Worm (Caenorhabditis elegans) whole organism, late embryonic: ENCODE data around the gene F53A10.2.
A peak's percentile ranks its signal among the peaks of the same experiment; 100 is the strongest.

ENCODE experiments used
- C08G9.2 ChIP-seq: sonication (generic microtip); optimal IDR thresholded peaks from 2 replicates; lab custom pipeline; 2016; ENCODE audit warnings: mild to moderate bottlenecking, missing genetic modification characterization, moderate library complexity, missing compliant biosample characterization
- C38D4.7 ChIP-seq: fragments of 200-800 bp; sonication (Bioruptor generic); optimal IDR thresholded peaks from 2 replicates; lab custom pipeline; 2018; ENCODE audit warnings: mild to moderate bottlenecking, missing genetic modification characterization, moderate library complexity, missing compliant biosample characterization
- F13H6.1 ChIP-seq: sonication (generic microtip); optimal IDR thresholded peaks from 2 replicates; lab custom pipeline; 2016; ENCODE audit warnings: missing genetic modification characterization, missing compliant biosample characterization
- K02D7.2 ChIP-seq: sonication (generic microtip); optimal IDR thresholded peaks from 2 replicates; lab custom pipeline; 2017; ENCODE audit warnings: mild to moderate bottlenecking, missing genetic modification characterization, missing compliant biosample characterization
- K09A11.1 ChIP-seq: sonication (generic microtip); optimal IDR thresholded peaks from 2 replicates; lab custom pipeline; 2017; ENCODE audit warnings: antibody characterized with exemption, mild to moderate bottlenecking, missing genetic modification characterization, missing compliant biosample characterization; ENCODE audit not compliant: insufficient read depth
- T23F11.4 ChIP-seq: fragments of 200-800 bp; sonication (Bioruptor generic); optimal IDR thresholded peaks from 2 replicates; lab custom pipeline; 2018; ENCODE audit warnings: mild to moderate bottlenecking, missing genetic modification characterization, missing compliant biosample characterization
- Y22D7AL.16 ChIP-seq: sonication (generic microtip); optimal IDR thresholded peaks from 2 replicates; lab custom pipeline; 2016; ENCODE audit warnings: missing genetic modification characterization, missing compliant biosample characterization
- ama-1 ChIP-seq: fragments of 150-350 bp; optimal IDR thresholded peaks from 2 replicates; lab custom pipeline; 2014
- ceh-2 ChIP-seq: sonication (generic microtip); optimal IDR thresholded peaks from 2 replicates; lab custom pipeline; 2016; ENCODE audit warnings: missing genotype, missing genetic modification characterization, missing compliant biosample characterization
- ceh-24 ChIP-seq: sonication (generic microtip); optimal IDR thresholded peaks from 2 replicates; lab custom pipeline; 2016; ENCODE audit warnings: mild to moderate bottlenecking, missing genetic modification characterization, missing compliant biosample characterization
- ceh-31 ChIP-seq: sonication (generic microtip); optimal IDR thresholded peaks from 2 replicates; lab custom pipeline; 2016; ENCODE audit warnings: missing genetic modification characterization, missing compliant biosample characterization
- ceh-48 ChIP-seq: sonication (generic microtip); optimal IDR thresholded peaks from 2 replicates; lab custom pipeline; 2016; ENCODE audit warnings: missing genetic modification characterization, inconsistent platforms, missing compliant biosample characterization
- elt-2 ChIP-seq: sonication (generic microtip); optimal IDR thresholded peaks from 2 replicates; lab custom pipeline; 2016; ENCODE audit warnings: missing genetic modification reagents, missing genetic modification characterization, missing compliant biosample characterization
- ets-4 ChIP-seq: sonication (generic microtip); optimal IDR thresholded peaks from 2 replicates; lab custom pipeline; 2016; ENCODE audit warnings: missing genetic modification characterization, missing compliant biosample characterization
- fkh-10 ChIP-seq: fragments of 150-350 bp; optimal IDR thresholded peaks from 2 replicates; lab custom pipeline; 2014; ENCODE audit warnings: missing biosample characterization, missing genetic modification reagents, missing genetic modification characterization
- fkh-6 ChIP-seq: sonication (generic microtip); optimal IDR thresholded peaks from 2 replicates; lab custom pipeline; 2016; ENCODE audit warnings: missing genetic modification characterization, missing compliant biosample characterization
- gmeb-2 ChIP-seq: sonication (generic microtip); optimal IDR thresholded peaks from 2 replicates; lab custom pipeline; 2016; ENCODE audit warnings: missing genetic modification characterization, inconsistent platforms, missing compliant biosample characterization
- hlh-15 ChIP-seq: sonication (generic microtip); optimal IDR thresholded peaks from 2 replicates; lab custom pipeline; 2016; ENCODE audit warnings: missing genetic modification characterization, missing compliant biosample characterization
- hlh-30 ChIP-seq: sonication (generic microtip); optimal IDR thresholded peaks from 2 replicates; lab custom pipeline; 2017; ENCODE audit warnings: antibody characterized with exemption, missing genetic modification characterization, missing compliant biosample characterization; ENCODE audit not compliant: insufficient read depth
- lim-6 ChIP-seq: sonication (generic microtip); optimal IDR thresholded peaks from 2 replicates; lab custom pipeline; 2016; ENCODE audit warnings: missing genetic modification characterization, missing compliant biosample characterization
- lin-11 ChIP-seq: fragments of 200-800 bp; sonication (Bioruptor generic); optimal IDR thresholded peaks from 2 replicates; lab custom pipeline; 2018; ENCODE audit warnings: mild to moderate bottlenecking, missing genetic modification characterization, missing compliant biosample characterization
- madf-2 ChIP-seq: sonication (generic microtip); optimal IDR thresholded peaks from 2 replicates; lab custom pipeline; 2017; ENCODE audit warnings: missing genetic modification characterization, missing compliant biosample characterization
- mec-3 ChIP-seq: sonication (generic microtip); optimal IDR thresholded peaks from 2 replicates; lab custom pipeline; 2016; ENCODE audit warnings: borderline replicate concordance, missing genetic modification characterization, missing compliant biosample characterization
- nhr-11 ChIP-seq: fragments of 150-350 bp; optimal IDR thresholded peaks from 2 replicates; lab custom pipeline; 2014; ENCODE audit warnings: missing biosample characterization, missing genetic modification characterization
- nhr-232 ChIP-seq: sonication (generic microtip); optimal IDR thresholded peaks from 2 replicates; lab custom pipeline; 2016; ENCODE audit warnings: missing genetic modification characterization, missing compliant biosample characterization
- pag-3 ChIP-seq: sonication (generic microtip); optimal IDR thresholded peaks from 2 replicates; lab custom pipeline; 2016; ENCODE audit warnings: missing compliant biosample characterization, missing genetic modification characterization, borderline replicate concordance
- pat-9 ChIP-seq: fragments of 200-800 bp; sonication (Bioruptor generic); optimal IDR thresholded peaks from 2 replicates; lab custom pipeline; 2018; ENCODE audit warnings: mild to moderate bottlenecking, missing genetic modification characterization, moderate library complexity, missing compliant biosample characterization
- pros-1 ChIP-seq: fragments of 150-350 bp; optimal IDR thresholded peaks from 2 replicates; lab custom pipeline; 2014; ENCODE audit warnings: missing biosample characterization, missing genetic modification reagents, missing genetic modification characterization
- rnt-1 ChIP-seq: sonication (generic microtip); optimal IDR thresholded peaks from 2 replicates; lab custom pipeline; 2016; ENCODE audit warnings: missing genetic modification characterization, missing compliant biosample characterization
- sdc-2 ChIP-seq: sonication (generic microtip); optimal IDR thresholded peaks from 2 replicates; lab custom pipeline; 2016; ENCODE audit warnings: missing genotype, missing genetic modification characterization, missing compliant biosample characterization
- sox-2 ChIP-seq: fragments of 200-800 bp; sonication (Bioruptor generic); IDR thresholded peaks from 2 replicates; pipeline ENCODE4 v1.3.6; 2022; ENCODE audit warnings: missing genetic modification reagents, missing genetic modification characterization, missing compliant biosample characterization
- syd-9 ChIP-seq: sonication (generic microtip); optimal IDR thresholded peaks from 2 replicates; lab custom pipeline; 2016; ENCODE audit warnings: mild to moderate bottlenecking, missing genetic modification characterization, moderate library complexity, missing compliant biosample characterization
- tbx-2 ChIP-seq: sonication (generic microtip); optimal IDR thresholded peaks from 2 replicates; lab custom pipeline; 2016; ENCODE audit warnings: missing genetic modification characterization, missing compliant biosample characterization
- tbx-7 ChIP-seq: sonication (generic microtip); optimal IDR thresholded peaks from 2 replicates; lab custom pipeline; 2016; ENCODE audit warnings: missing genotype, missing genetic modification characterization, missing compliant biosample characterization
- unc-42 ChIP-seq: sonication (generic microtip); optimal IDR thresholded peaks from 2 replicates; lab custom pipeline; 2016; ENCODE audit warnings: missing genotype, missing genetic modification characterization, missing compliant biosample characterization
- unc-86 ChIP-seq: sonication (generic microtip); optimal IDR thresholded peaks from 2 replicates; lab custom pipeline; 2016; ENCODE audit warnings: missing genetic modification characterization, missing compliant biosample characterization
- zip-5 ChIP-seq: sonication (generic microtip); optimal IDR thresholded peaks from 2 replicates; lab custom pipeline; 2016; ENCODE audit warnings: missing genetic modification characterization, missing compliant biosample characterization

F53A10.2 gene

ce11 chrII:1188137-1188536 is 9.0 kb upstream of the F53A10.2 start:
- TF ChIP-seq elt-2 (tag; lab: Kevin White, UChicago): peak; percentile 56
- TF ChIP-seq sdc-2 (tag; lab: Kevin White, UChicago): no peak
- no peak for TF ChIP-seq gmeb-2

- TF ChIP-seq elt-2 (tag; lab: Kevin White, UChicago) (peak; percentile 32), sox-2 (GFP tag; lab: Robert Waterston, UW) (no peak)
These were observed 7.5 kb upstream of the F53A10.2 start for ce11 chrII:1189652-1190051.

ce11 chrII:1191853-1192252 is 5.3 kb upstream of the F53A10.2 start:
- TF ChIP-seq F13H6.1 (no peak), rnt-1 (tag; lab: Kevin White, UChicago) (no peak), gmeb-2 (no peak), nhr-232 (no peak), ama-1 (lab: Kevin White, UChicago) (no peak), nhr-11 (tag; lab: Kevin White, UChicago) (no peak), K02D7.2 (tag; lab: Kevin White, UChicago) (no peak), ceh-48 (no peak), C08G9.2 (tag; lab: Kevin White, UChicago) (no peak), unc-86 (tag; lab: Kevin White, UChicago) (no peak), ceh-2 (no peak), pag-3 (tag; lab: Kevin White, UChicago) (no peak)

- TF ChIP-seq K02D7.2 (tag; lab: Kevin White, UChicago): no peak
- TF ChIP-seq hlh-30 (tag; lab: Kevin White, UChicago): no peak
- no peak for TF ChIP-seq fkh-10 (GFP tag; lab: Kevin White, UChicago)
- TF ChIP-seq tbx-2 (tag; lab: Kevin White, UChicago): no peak
- peak; percentile 12 for TF ChIP-seq rnt-1 (tag; lab: Kevin White, UChicago)
- TF ChIP-seq Y22D7AL.16: no peak
These were observed 1.0 kb upstream of the F53A10.2 start for ce11 chrII:1196129-1196528.

- TF ChIP-seq pat-9 (tag; lab: Kevin White, UChicago) (no peak), unc-86 (tag; lab: Kevin White, UChicago) (no peak), gmeb-2 (no peak), K09A11.1 (no peak), nhr-232 (no peak), zip-5 (tag; lab: Kevin White, UChicago) (no peak), lim-6 (tag; lab: Kevin White, UChicago) (no peak), unc-42 (tag; lab: Kevin White, UChicago) (no peak), F13H6.1 (no peak), hlh-15 (tag; lab: Kevin White, UChicago) (no peak), C08G9.2 (tag; lab: Kevin White, UChicago) (no peak), ceh-31 (tag; lab: Kevin White, UChicago) (no peak), lin-11 (no peak), fkh-6 (tag; lab: Kevin White, UChicago) (no peak), madf-2 (tag; lab: Kevin White, UChicago) (no peak), syd-9 (tag; lab: Kevin White, UChicago) (no peak)
These were observed 2.8 kb downstream of the F53A10.2 start for ce11 chrII:1199987-1200386.

ce11 chrII:1203523-1203922 is 6.3 kb downstream of the F53A10.2 start:
- no peak for TF ChIP-seq unc-42 (tag; lab: Kevin White, UChicago)
- TF ChIP-seq tbx-7 (tag; lab: Kevin White, UChicago): no peak
- no peak for TF ChIP-seq Y22D7AL.16
- TF ChIP-seq ets-4 (tag; lab: Kevin White, UChicago): no peak
- TF ChIP-seq ceh-24 (tag; lab: Kevin White, UChicago): no peak
- no peak for TF ChIP-seq pros-1 (tag; lab: Kevin White, UChicago)
- TF ChIP-seq gmeb-2: no peak
- no peak for TF ChIP-seq C38D4.7 (GFP tag; lab: Kevin White, UChicago)
- no peak for TF ChIP-seq T23F11.4
- no peak for TF ChIP-seq pat-9 (tag; lab: Kevin White, UChicago)
- TF ChIP-seq mec-3: no peak
- TF ChIP-seq C08G9.2 (tag; lab: Kevin White, UChicago): no peak
